Fruit fly (Drosophila melanogaster) whole organism, adult: ENCODE measurements around the gene GstD9.

ENCODE experiments used
- CG14711 ChIP-seq: fragments of 200-800 bp; sonication (Bioruptor generic); optimal IDR thresholded peaks from 2 replicates; lab custom pipeline; 2018; ENCODE audit warnings: missing biosample characterization, mild to moderate bottlenecking, missing genetic modification characterization, moderate library complexity
- CG1620 ChIP-seq: fragments of 200-800 bp; sonication (Bioruptor generic); optimal IDR thresholded peaks from 2 replicates; lab custom pipeline; 2016; ENCODE audit warnings: missing biosample characterization, missing genetic modification characterization
- Crg-1 ChIP-seq: fragments of 200-800 bp; sonication (Bioruptor generic); optimal IDR thresholded peaks from 2 replicates; lab custom pipeline; 2016; ENCODE audit warnings: missing biosample characterization, missing genetic modification characterization
- Mnt ChIP-seq: fragments of 200-800 bp; sonication (Bioruptor generic); optimal IDR thresholded peaks from 2 replicates; lab custom pipeline; 2016; ENCODE audit warnings: missing biosample characterization, mild to moderate bottlenecking, missing genetic modification characterization
- cic ChIP-seq: fragments of 200-800 bp; sonication (Bioruptor generic); optimal IDR thresholded peaks from 2 replicates; lab custom pipeline; 2017; ENCODE audit warnings: missing biosample characterization, mild to moderate bottlenecking, missing genetic modification characterization, moderate library complexity
- ovo ChIP-seq: fragments of 200-800 bp; sonication (Bioruptor generic); optimal IDR thresholded peaks from 2 replicates; lab custom pipeline; 2016; ENCODE audit warnings: missing biosample characterization, missing genetic modification characterization
- pad ChIP-seq: fragments of 200-800 bp; sonication (Bioruptor generic); optimal IDR thresholded peaks from 3 replicates; lab custom pipeline; 2017; ENCODE audit warnings: missing biosample characterization, missing genetic modification characterization, mild to moderate bottlenecking, moderate library complexity, missing genetic modification reagents
- tj ChIP-seq: fragments of 200-800 bp; sonication (Bioruptor generic); optimal IDR thresholded peaks from 3 replicates; lab custom pipeline; 2017; ENCODE audit warnings: missing biosample characterization, mild to moderate bottlenecking, missing genetic modification characterization, moderate library complexity

GstD9 gene

dm6 chr3R:12317325-12317724, 50.0 kb downstream of the GstD9 start:
- no peak for TF ChIP-seq Crg-1 (GFP tag; lab: Kevin White, UChicago)

dm6 chr3R:12316420-12316819, 50.9 kb downstream of the GstD9 start:
- TF ChIP-seq pad (GFP tag; lab: Kevin White, UChicago) (no peak), ovo (no peak), CG14711 (tag; lab: Kevin White, UChicago) (no peak), tj (GFP tag; lab: Kevin White, UChicago) (no peak), Crg-1 (GFP tag; lab: Kevin White, UChicago) (no peak), CG1620 (no peak), cic (GFP tag; lab: Kevin White, UChicago) (no peak), Mnt (GFP tag; lab: Kevin White, UChicago) (no peak)
